Worm (Caenorhabditis elegans) whole organism, mixed stage, embryonic: ENCODE data around the gene pigk-1.
A peak's percentile ranks its signal among the peaks of the same experiment; 100 is the strongest.

Experiments used
- M03D4.4 ChIP-seq: sonication (generic microtip); optimal IDR thresholded peaks from 2 replicates; lab custom pipeline; 2017; ENCODE audit warnings: mild to moderate bottlenecking, missing genetic modification characterization, missing compliant biosample characterization
- bed-3 ChIP-seq: fragments of 200-800 bp; sonication (Bioruptor generic); optimal IDR thresholded peaks from 3 replicates; lab custom pipeline; 2018; ENCODE audit warnings: mild to moderate bottlenecking, missing genetic modification characterization, moderate library complexity, missing compliant biosample characterization
- blmp-1 ChIP-seq: fragments of 150-350 bp; optimal IDR thresholded peaks from 2 replicates; lab custom pipeline; 2014; ENCODE audit warnings: missing biosample characterization, missing genetic modification characterization
- ceh-39 ChIP-seq: fragments of 150-350 bp; optimal IDR thresholded peaks from 2 replicates; lab custom pipeline; 2014; ENCODE audit warnings: missing biosample characterization, missing genetic modification characterization
- ceh-43 ChIP-seq: fragments of 200-800 bp; sonication (Bioruptor generic); optimal IDR thresholded peaks from 2 replicates; lab custom pipeline; 2018; ENCODE audit warnings: mild to moderate bottlenecking, missing genetic modification characterization, moderate library complexity, missing compliant biosample characterization
- ceh-83 ChIP-seq: fragments of 200-800 bp; sonication (Bioruptor generic); optimal IDR thresholded peaks from 2 replicates; lab custom pipeline; 2018; ENCODE audit warnings: mild to moderate bottlenecking, missing genetic modification characterization, missing compliant biosample characterization
- ces-1 ChIP-seq: fragments of 150-350 bp; optimal IDR thresholded peaks from 2 replicates; lab custom pipeline; 2014; ENCODE audit warnings: missing biosample characterization, missing genetic modification reagents, missing genetic modification characterization
- cnd-1 ChIP-seq: fragments of 200-800 bp; sonication (Bioruptor generic); optimal IDR thresholded peaks from 2 replicates; lab custom pipeline; 2018; ENCODE audit warnings: mild to moderate bottlenecking, missing genetic modification characterization, missing compliant biosample characterization
- drap-1 ChIP-seq: fragments of 200-800 bp; sonication (Bioruptor generic); optimal IDR thresholded peaks from 3 replicates; lab custom pipeline; 2018; ENCODE audit warnings: mild to moderate bottlenecking, missing genetic modification characterization, missing compliant biosample characterization
- elt-1 ChIP-seq: sonication (generic microtip); optimal IDR thresholded peaks from 2 replicates; lab custom pipeline; 2017; ENCODE audit warnings: missing genetic modification characterization, mild to moderate bottlenecking, missing compliant biosample characterization, antibody characterized with exemption, moderate library complexity, borderline replicate concordance; ENCODE audit not compliant: insufficient read depth
- elt-3 ChIP-seq: fragments of 150-350 bp; optimal IDR thresholded peaks from 2 replicates; lab custom pipeline; 2014; ENCODE audit warnings: missing biosample characterization, missing genetic modification characterization
- flh-1 ChIP-seq: fragments of 200-800 bp; sonication (Bioruptor generic); optimal IDR thresholded peaks from 2 replicates; lab custom pipeline; 2018; ENCODE audit warnings: mild to moderate bottlenecking, missing genetic modification characterization, moderate library complexity, missing compliant biosample characterization
- ham-2 ChIP-seq: fragments of 200-800 bp; sonication (Bioruptor generic); optimal IDR thresholded peaks from 2 replicates; lab custom pipeline; 2018; ENCODE audit warnings: mild to moderate bottlenecking, missing genetic modification characterization, missing compliant biosample characterization
- hlh-1 ChIP-seq: fragments of 150-350 bp; optimal IDR thresholded peaks from 2 replicates; lab custom pipeline; 2014; ENCODE audit warnings: missing biosample characterization, missing genetic modification reagents, missing genetic modification characterization
- lin-13 ChIP-seq: fragments of 150-350 bp; optimal IDR thresholded peaks from 2 replicates; lab custom pipeline; 2014; ENCODE audit warnings: missing biosample characterization, missing genetic modification characterization
- lsy-2 ChIP-seq: fragments of 150-350 bp; optimal IDR thresholded peaks from 2 replicates; lab custom pipeline; 2014; ENCODE audit warnings: missing biosample characterization, missing genetic modification characterization
- mab-5 ChIP-seq: fragments of 150-350 bp; optimal IDR thresholded peaks from 2 replicates; lab custom pipeline; 2014; ENCODE audit warnings: missing biosample characterization, missing genetic modification characterization
- mep-1 ChIP-seq: fragments of 150-350 bp; optimal IDR thresholded peaks from 2 replicates; lab custom pipeline; 2017; ENCODE audit warnings: missing biosample characterization, missing genetic modification reagents, missing genetic modification characterization, inconsistent platforms
- mls-2 ChIP-seq: sonication (generic microtip); optimal IDR thresholded peaks from 2 replicates; lab custom pipeline; 2016; ENCODE audit warnings: mild to moderate bottlenecking, missing genetic modification characterization, moderate library complexity, missing compliant biosample characterization
- nhr-12 ChIP-seq: fragments of 150-350 bp; optimal IDR thresholded peaks from 2 replicates; lab custom pipeline; 2014; ENCODE audit warnings: missing biosample characterization, missing genetic modification characterization
- nhr-2 ChIP-seq: fragments of 150-350 bp; optimal IDR thresholded peaks from 2 replicates; lab custom pipeline; 2014; ENCODE audit warnings: missing biosample characterization, missing genetic modification characterization
- nhr-237 ChIP-seq: fragments of 150-350 bp; optimal IDR thresholded peaks from 2 replicates; lab custom pipeline; 2014; ENCODE audit warnings: missing biosample characterization, missing genetic modification characterization
- nhr-28 ChIP-seq: fragments of 150-350 bp; optimal IDR thresholded peaks from 2 replicates; lab custom pipeline; 2014; ENCODE audit warnings: missing biosample characterization, missing genetic modification characterization
- nhr-76 ChIP-seq: sonication (generic microtip); optimal IDR thresholded peaks from 2 replicates; lab custom pipeline; 2017; ENCODE audit warnings: missing biosample characterization, missing genetic modification characterization
- pha-4 ChIP-seq: fragments of 150-350 bp; optimal IDR thresholded peaks from 2 replicates; lab custom pipeline; 2018; ENCODE audit warnings: missing biosample characterization, missing genetic modification reagents, missing genetic modification characterization
- snpc-4 ChIP-seq: fragments of 150-350 bp; optimal IDR thresholded peaks from 2 replicates; lab custom pipeline; 2014; ENCODE audit warnings: missing biosample characterization, missing genetic modification characterization
- sptf-1 ChIP-seq: sonication (generic microtip); optimal IDR thresholded peaks from 2 replicates; lab custom pipeline; 2017; ENCODE audit warnings: mild to moderate bottlenecking, missing genetic modification characterization, moderate library complexity, missing compliant biosample characterization
- tbx-8 ChIP-seq: fragments of 200-800 bp; sonication (Bioruptor generic); optimal IDR thresholded peaks from 2 replicates; lab custom pipeline; 2018; ENCODE audit warnings: mild to moderate bottlenecking, missing genetic modification characterization, moderate library complexity, missing compliant biosample characterization
- unc-120 ChIP-seq: sonication (generic microtip); optimal IDR thresholded peaks from 2 replicates; lab custom pipeline; 2017; ENCODE audit warnings: missing genetic modification characterization, missing compliant biosample characterization; ENCODE audit not compliant: poor library complexity, severe bottlenecking
- unc-39 ChIP-seq: fragments of 150-350 bp; optimal IDR thresholded peaks from 2 replicates; lab custom pipeline; 2014; ENCODE audit warnings: missing biosample characterization, missing genetic modification characterization
- unc-62 ChIP-seq: fragments of 150-350 bp; optimal IDR thresholded peaks from 2 replicates; lab custom pipeline; 2014; ENCODE audit warnings: missing biosample characterization, missing genetic modification reagents, missing genetic modification characterization
- zip-8 ChIP-seq: fragments of 150-350 bp; optimal IDR thresholded peaks from 2 replicates; lab custom pipeline; 2014; ENCODE audit warnings: missing biosample characterization, missing genetic modification characterization
- ztf-11 ChIP-seq: fragments of 150-350 bp; optimal IDR thresholded peaks from 2 replicates; lab custom pipeline; 2014; ENCODE audit warnings: missing biosample characterization, missing genetic modification characterization

Gene pigk-1

DNA sequence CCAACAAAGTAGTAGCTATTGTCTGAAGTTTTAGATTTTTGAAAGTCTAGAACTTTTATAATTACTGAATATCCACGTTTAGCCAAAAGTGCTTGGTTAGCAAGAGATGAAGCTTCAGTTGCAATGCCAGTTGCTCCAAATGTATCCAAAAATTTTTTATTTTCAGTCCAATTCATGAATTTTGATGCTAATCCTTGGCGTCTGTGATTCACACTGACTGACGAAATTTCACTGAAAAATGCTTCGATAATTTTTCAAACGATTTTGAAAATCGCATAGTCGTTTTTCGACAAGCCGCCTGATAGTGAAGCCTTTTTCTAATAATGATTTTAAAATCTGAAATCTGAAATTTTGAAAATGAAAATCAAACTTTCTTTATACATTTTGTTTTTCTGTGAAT, 15.8 kb downstream of the pigk-1 start:
- TF ChIP-seq tbx-8 (GFP tag; lab: Kevin White, UChicago) (no peak), blmp-1 (tag; lab: Kevin White, UChicago) (no peak), elt-3 (tag; lab: Kevin White, UChicago) (no peak), unc-62 (GFP tag; lab: Kevin White, UChicago) (no peak), flh-1 (GFP tag; lab: Kevin White, UChicago) (no peak), nhr-76 (tag; lab: Kevin White, UChicago) (no peak)

ce11 chrIV:11092502-11093080, 17.2 kb downstream of the pigk-1 start, which contains the start of gene bcc-1:
TSS of gene bcc-1 (minus strand) at chrIV:11092552.
- TF ChIP-seq lin-13 (tag; lab: Kevin White, UChicago) = no peak
- TF ChIP-seq nhr-2 = no peak
- TF ChIP-seq ceh-39 = no peak
- TF ChIP-seq blmp-1 (tag; lab: Kevin White, UChicago) = no peak
- no peak for TF ChIP-seq elt-1
- TF ChIP-seq nhr-28 (tag; lab: Kevin White, UChicago) = no peak
- TF ChIP-seq ztf-11 (tag; lab: Kevin White, UChicago) = no peak
- TF ChIP-seq ces-1 (GFP tag; lab: Kevin White, UChicago) = no peak
- TF ChIP-seq unc-120 (tag; lab: Kevin White, UChicago) = no peak
- TF ChIP-seq ceh-83 (GFP tag; lab: Kevin White, UChicago) = no peak
- TF ChIP-seq nhr-12 (tag; lab: Kevin White, UChicago) = no peak
- TF ChIP-seq elt-3 (tag; lab: Kevin White, UChicago) = no peak
- TF ChIP-seq, all 35 proteins: peak for 0

ce11 chrIV:11089527-11089926, 20.3 kb downstream of the pigk-1 start, which contains the start of gene M7.7:
TSS of gene M7.7 (plus strand) at chrIV:11089827.
- TF ChIP-seq nhr-76 (tag; lab: Kevin White, UChicago) = no peak
- TF ChIP-seq elt-1 = no peak
- TF ChIP-seq unc-62 (GFP tag; lab: Kevin White, UChicago) = no peak
- TF ChIP-seq cnd-1 (tag; lab: Kevin White, UChicago) = no peak

- TF ChIP-seq unc-120 (tag; lab: Kevin White, UChicago) = no peak
- peak; percentile 62 for TF ChIP-seq lsy-2 (tag; lab: Kevin White, UChicago)
- TF ChIP-seq, all 35 proteins: peak for 1
Measured at ce11 chrIV:11083609-11084008, 26.2 kb downstream of the pigk-1 start, which contains the start of gene klc-1. TSS of gene klc-1 (plus strand) at chrIV:11083735.

DNA sequence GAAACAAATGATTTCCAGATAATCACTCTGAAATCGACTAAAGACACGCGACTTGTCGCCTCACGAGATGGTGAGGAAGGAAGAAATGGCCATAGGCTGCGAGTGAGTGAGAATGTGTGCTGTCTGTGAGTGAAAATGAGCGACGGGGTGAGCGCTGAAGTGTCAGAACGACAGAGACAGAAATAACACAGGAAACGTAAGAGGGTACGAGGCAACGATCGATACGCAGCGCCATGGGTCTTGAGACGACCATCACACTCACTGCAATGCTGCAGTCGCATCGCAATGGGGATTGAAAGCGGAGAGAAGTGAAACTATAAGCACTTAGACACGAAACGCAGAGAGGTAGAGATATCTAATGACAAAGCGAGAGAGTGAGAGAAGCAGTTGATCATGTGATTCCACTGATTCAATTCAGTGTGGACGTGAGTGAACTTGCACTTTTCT, 27.0 kb downstream of the pigk-1 start:
- peak; percentile 69 for TF ChIP-seq ztf-11 (tag; lab: Kevin White, UChicago)
- peak; percentile 67 for TF ChIP-seq unc-120 (tag; lab: Kevin White, UChicago)
- TF ChIP-seq elt-3 (tag; lab: Kevin White, UChicago) = peak; percentile 13
- no peak for TF ChIP-seq elt-1
- TF ChIP-seq bed-3 (GFP tag; lab: Kevin White, UChicago) = no peak
- TF ChIP-seq ces-1 (GFP tag; lab: Kevin White, UChicago) = peak; percentile 95
- TF ChIP-seq flh-1 (GFP tag; lab: Kevin White, UChicago) = no peak
- no peak for TF ChIP-seq nhr-76 (tag; lab: Kevin White, UChicago)
- no peak for TF ChIP-seq snpc-4 (tag; lab: Kevin White, UChicago)
- TF ChIP-seq sptf-1 = peak; percentile 56
- TF ChIP-seq pha-4 (tag; lab: Kevin White, UChicago) = peak; percentile 83
- TF ChIP-seq nhr-12 (tag; lab: Kevin White, UChicago) = no peak
- TF ChIP-seq blmp-1 (tag; lab: Kevin White, UChicago) = peak; percentile 54
- TF ChIP-seq M03D4.4 = peak; percentile 32
- peak; percentile 37 for TF ChIP-seq lin-13 (tag; lab: Kevin White, UChicago)
- TF ChIP-seq drap-1 (GFP tag; lab: Kevin White, UChicago) = peak; percentile 72
- peak; percentile 46 for TF ChIP-seq hlh-1 (tag; lab: Kevin White, UChicago)
- no peak for TF ChIP-seq unc-39 (tag; lab: Kevin White, UChicago)
- TF ChIP-seq mep-1 = peak; percentile 82
- TF ChIP-seq tbx-8 (GFP tag; lab: Kevin White, UChicago) = no peak
- TF ChIP-seq cnd-1 (tag; lab: Kevin White, UChicago) = peak; percentile 5
- TF ChIP-seq ceh-43 = no peak
- peak; percentile 60 for TF ChIP-seq mls-2
- TF ChIP-seq zip-8 (tag; lab: Kevin White, UChicago) = no peak
- TF ChIP-seq mab-5 = no peak
- TF ChIP-seq unc-62 (GFP tag; lab: Kevin White, UChicago) = peak; percentile 90
- no peak for TF ChIP-seq ceh-83 (GFP tag; lab: Kevin White, UChicago)
- peak; percentile 81 for TF ChIP-seq lsy-2 (tag; lab: Kevin White, UChicago)
- peak; percentile 85 for TF ChIP-seq ham-2
- no peak for TF ChIP-seq nhr-2
- no peak for TF ChIP-seq nhr-28 (tag; lab: Kevin White, UChicago)
- peak; percentile 88 for TF ChIP-seq nhr-237 (tag; lab: Kevin White, UChicago)
- TF ChIP-seq ceh-39 = no peak
- TF ChIP-seq, all 35 proteins: peak for 18
